Worm (Caenorhabditis elegans) whole organism, L4 larva: ENCODE results near the gene C25G6.3.

Source experiments
- D1046.2 ChIP-seq: fragments of 200-800 bp; sonication (Bioruptor generic); IDR thresholded peaks from 2 replicates; pipeline ENCODE4 v1.3.6; 2022; ENCODE audit warnings: missing genetic modification characterization, missing compliant biosample characterization
- F10B5.3 ChIP-seq: sonication (generic microtip); optimal IDR thresholded peaks from 2 replicates; lab custom pipeline; 2016; ENCODE audit warnings: mild to moderate bottlenecking, missing genetic modification characterization, missing compliant biosample characterization
- T20F7.1 ChIP-seq: fragments of 200-800 bp; sonication (Bioruptor generic); optimal IDR thresholded peaks from 2 replicates; lab custom pipeline; 2018; ENCODE audit warnings: mild to moderate bottlenecking, missing genetic modification characterization, missing compliant biosample characterization
- Y105C5A.15 ChIP-seq: fragments of 200-800 bp; sonication (Bioruptor generic); IDR thresholded peaks from 2 replicates; pipeline ENCODE4 v1.3.6; 2022; ENCODE audit warnings: missing genetic modification characterization, missing compliant biosample characterization
- Y75B8A.6 ChIP-seq: fragments of 200-800 bp; sonication (Bioruptor generic); IDR thresholded peaks from 2 replicates; pipeline ENCODE4 v1.3.6; 2022; ENCODE audit warnings: missing genetic modification reagents, missing genetic modification characterization, missing compliant biosample characterization
- ZK546.5 ChIP-seq, 2 experiments: sonication (generic microtip); optimal IDR thresholded peaks; 2 replicates each; lab custom pipeline; 2017; ENCODE audit warnings: missing biosample characterization in 2 of 2, missing genetic modification characterization in 2 of 2
- arid-1 ChIP-seq: fragments of 200-800 bp; sonication (Bioruptor generic); conservative IDR thresholded peaks from 2 replicates; pipeline ENCODE4 v1.3.6; 2022; ENCODE audit warnings: missing genetic modification reagents, missing genetic modification characterization, missing compliant biosample characterization
- daf-16 ChIP-seq, 3 experiments: sonication (generic microtip); optimal IDR thresholded peaks; 2 replicates each; lab custom pipeline; 2016 to 2017; ENCODE audit warnings: missing genetic modification characterization in 3 of 3, missing genetic modification reagents in 3 of 3, mild to moderate bottlenecking in 2 of 3, missing compliant biosample characterization in 2 of 3, missing biosample characterization in 1 of 3, moderate library complexity in 1 of 3
- dmd-6 ChIP-seq: fragments of 200-800 bp; sonication (Bioruptor generic); IDR thresholded peaks from 2 replicates; pipeline ENCODE4 v1.3.6; 2022; ENCODE audit warnings: missing genetic modification reagents, missing genetic modification characterization, missing compliant biosample characterization
- dve-1 ChIP-seq: sonication (generic microtip); optimal IDR thresholded peaks from 2 replicates; lab custom pipeline; 2017; ENCODE audit warnings: antibody characterized with exemption, mild to moderate bottlenecking, missing genetic modification characterization, missing compliant biosample characterization; ENCODE audit not compliant: insufficient read depth
- fkh-10 ChIP-seq: fragments of 150-350 bp; optimal IDR thresholded peaks from 2 replicates; lab custom pipeline; 2014; ENCODE audit warnings: missing biosample characterization, missing genetic modification reagents, missing genetic modification characterization
- gei-8 ChIP-seq: fragments of 200-800 bp; sonication (Bioruptor generic); optimal IDR thresholded peaks from 2 replicates; lab custom pipeline; 2018; ENCODE audit warnings: mild to moderate bottlenecking, missing genetic modification characterization, missing compliant biosample characterization
- hlh-11 ChIP-seq: fragments of 200-800 bp; sonication (Bioruptor generic); optimal IDR thresholded peaks from 2 replicates; lab custom pipeline; 2018; ENCODE audit warnings: mild to moderate bottlenecking, missing genetic modification characterization, missing compliant biosample characterization
- hlh-30 ChIP-seq: sonication (generic microtip); optimal IDR thresholded peaks from 2 replicates; lab custom pipeline; 2017; ENCODE audit warnings: antibody characterized with exemption, mild to moderate bottlenecking, missing genetic modification characterization, missing compliant biosample characterization; ENCODE audit not compliant: insufficient read depth
- hmg-1.1 ChIP-seq: fragments of 200-800 bp; sonication (Bioruptor generic); IDR thresholded peaks from 2 replicates; pipeline ENCODE4 v1.3.6; 2022; ENCODE audit warnings: missing genetic modification reagents, missing genetic modification characterization, missing compliant biosample characterization
- lim-7 ChIP-seq: fragments of 200-800 bp; sonication (Bioruptor generic); IDR thresholded peaks from 2 replicates; pipeline ENCODE4 v1.3.6; 2022; ENCODE audit warnings: missing genetic modification characterization, missing compliant biosample characterization
- lin-1 ChIP-seq: fragments of 200-800 bp; sonication (Bioruptor generic); IDR thresholded peaks from 2 replicates; pipeline ENCODE4 v1.3.6; 2022; ENCODE audit warnings: missing genetic modification reagents, missing genetic modification characterization, missing compliant biosample characterization
- lin-38 ChIP-seq: fragments of 200-800 bp; sonication (Bioruptor generic); IDR thresholded peaks from 2 replicates; pipeline ENCODE4 v1.3.6; 2022; ENCODE audit warnings: missing genetic modification reagents, missing genetic modification characterization, missing compliant biosample characterization
- lir-3 ChIP-seq: sonication (generic microtip); optimal IDR thresholded peaks from 2 replicates; lab custom pipeline; 2016; ENCODE audit warnings: mild to moderate bottlenecking, missing genetic modification characterization, missing compliant biosample characterization
- lsy-2 ChIP-seq, 2 experiments: fragments of 150-350 bp in 1 of 2; sonication (generic microtip) in 1 of 2; optimal IDR thresholded peaks; 2 replicates each; lab custom pipeline; 2014 to 2017; ENCODE audit warnings: missing biosample characterization in 2 of 2, missing genetic modification characterization in 2 of 2
- madf-5 ChIP-seq, 2 experiments: fragments of 200-800 bp; sonication (Bioruptor generic); IDR thresholded peaks; 2 replicates each; pipeline ENCODE4 v1.3.6; 2022; ENCODE audit warnings: missing compliant biosample characterization in 2 of 2, missing genetic modification characterization in 2 of 2
- mdl-1 ChIP-seq, 2 experiments: fragments of 150-350 bp in 1 of 2; sonication (generic microtip) in 1 of 2; optimal IDR thresholded peaks; 2 replicates each; lab custom pipeline; 2014 to 2017; ENCODE audit warnings: missing biosample characterization in 2 of 2, missing genetic modification characterization in 2 of 2
- mdt-29 ChIP-seq: fragments of 200-800 bp; sonication (Bioruptor generic); IDR thresholded peaks from 2 replicates; pipeline ENCODE4 v1.3.6; 2022; ENCODE audit warnings: missing genetic modification reagents, missing genetic modification characterization, missing compliant biosample characterization
- mep-1 ChIP-seq: fragments of 150-350 bp; sonication (generic microtip); optimal IDR thresholded peaks from 3 replicates; lab custom pipeline; 2014; ENCODE audit warnings: missing biosample characterization, missing genetic modification characterization
- mxl-3 ChIP-seq: fragments of 200-800 bp; sonication (Bioruptor generic); optimal IDR thresholded peaks from 2 replicates; lab custom pipeline; 2018; ENCODE audit warnings: mild to moderate bottlenecking, missing genetic modification characterization, missing compliant biosample characterization
- nhr-10 ChIP-seq: fragments of 150-350 bp; optimal IDR thresholded peaks from 2 replicates; lab custom pipeline; 2014; ENCODE audit warnings: missing biosample characterization, missing genetic modification characterization
- nhr-111 ChIP-seq: fragments of 200-800 bp; sonication (Bioruptor generic); optimal IDR thresholded peaks from 2 replicates; lab custom pipeline; 2018; ENCODE audit warnings: mild to moderate bottlenecking, missing genetic modification characterization, missing compliant biosample characterization
- nhr-25 ChIP-seq: sonication (generic microtip); optimal IDR thresholded peaks from 2 replicates; lab custom pipeline; 2017; ENCODE audit warnings: missing genetic modification characterization, mild to moderate bottlenecking, missing compliant biosample characterization, antibody characterized with exemption, moderate library complexity, borderline replicate concordance; ENCODE audit not compliant: insufficient read depth
- nhr-28 ChIP-seq: fragments of 150-350 bp; optimal IDR thresholded peaks from 2 replicates; lab custom pipeline; 2014; ENCODE audit warnings: missing biosample characterization, missing genetic modification characterization
- nhr-41 ChIP-seq: fragments of 200-800 bp; sonication (Bioruptor generic); IDR thresholded peaks from 2 replicates; pipeline ENCODE4 v1.3.6; 2022; ENCODE audit warnings: missing genetic modification reagents, missing genetic modification characterization, missing compliant biosample characterization
- nhr-42 ChIP-seq: fragments of 200-800 bp; sonication (Bioruptor generic); IDR thresholded peaks from 2 replicates; pipeline ENCODE4 v1.3.6; 2022; ENCODE audit warnings: missing genetic modification characterization, missing compliant biosample characterization
- nhr-48 ChIP-seq: sonication (generic microtip); optimal IDR thresholded peaks from 2 replicates; lab custom pipeline; 2016; ENCODE audit warnings: mild to moderate bottlenecking, missing genetic modification characterization, missing compliant biosample characterization
- nhr-6 ChIP-seq: fragments of 150-350 bp; optimal IDR thresholded peaks from 2 replicates; lab custom pipeline; 2014; ENCODE audit warnings: missing biosample characterization, missing genetic modification characterization
- nhr-76 ChIP-seq: fragments of 150-350 bp; optimal IDR thresholded peaks from 2 replicates; lab custom pipeline; 2014; ENCODE audit warnings: missing biosample characterization, missing genetic modification characterization
- nhr-77 ChIP-seq: fragments of 150-350 bp; optimal IDR thresholded peaks from 2 replicates; lab custom pipeline; 2014; ENCODE audit warnings: missing biosample characterization, missing genetic modification characterization
- pha-4 ChIP-seq, 2 experiments: fragments of 150-350 bp in 1 of 2; fragments of 200-800 bp in 1 of 2; sonication (Bioruptor generic) in 1 of 2; IDR thresholded peaks in 1 of 2; optimal IDR thresholded peaks in 1 of 2; 2 replicates each; pipeline versions ENCODE4 v1.3.6 to Lab custom; 2014 to 2022; ENCODE audit warnings: missing genetic modification characterization in 2 of 2, missing genetic modification reagents in 2 of 2, missing biosample characterization in 1 of 2, missing compliant biosample characterization in 1 of 2
- php-3 ChIP-seq: fragments of 200-800 bp; sonication (Bioruptor generic); IDR thresholded peaks from 2 replicates; pipeline ENCODE4 v1.3.6; 2022; ENCODE audit warnings: missing genetic modification reagents, missing genetic modification characterization, missing compliant biosample characterization
- pqm-1 ChIP-seq: sonication (generic microtip); optimal IDR thresholded peaks from 2 replicates; lab custom pipeline; 2017; ENCODE audit warnings: missing biosample characterization, missing genetic modification characterization
- tra-1 ChIP-seq: fragments of 200-800 bp; sonication (Bioruptor generic); IDR thresholded peaks from 2 replicates; pipeline ENCODE4 v1.3.6; 2022; ENCODE audit warnings: missing genetic modification reagents, missing genetic modification characterization, missing compliant biosample characterization

The C25G6.3 gene

DNA sequence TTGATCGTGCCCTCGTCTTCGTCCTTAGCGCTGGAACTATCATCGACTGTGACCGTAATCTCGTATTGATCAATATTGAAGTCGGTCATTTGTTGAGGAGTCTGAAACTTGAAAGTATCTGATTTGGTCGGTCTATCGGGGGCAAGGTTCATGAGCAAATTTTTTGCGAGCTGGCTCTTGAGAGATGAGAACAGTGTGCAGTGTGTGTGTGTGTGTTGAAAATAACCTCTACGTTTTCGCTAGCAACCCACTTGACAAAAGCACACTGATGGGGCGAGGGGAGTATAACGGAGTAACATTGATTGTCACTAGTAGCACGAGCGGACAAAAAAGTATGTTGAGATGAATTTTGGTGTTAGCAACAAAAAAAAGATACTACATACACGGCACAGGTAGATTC is at the start of gene C25G6.3:
Gene C25G6.3 (minus strand): TSS at position 101 of the 400 bp plus-strand sequence.
- TF ChIP-seq arid-1 (GFP tag; lab: Robert Waterston, UW) (no peak), lin-38 (no peak), hmg-1.1 (GFP tag; lab: Robert Waterston, UW) (no peak), madf-5 (GFP tag; IDR thresholded peaks at IDR 0.05; lab: Robert Waterston, UW) (no peak), Y75B8A.6 (GFP tag; lab: Robert Waterston, UW) (no peak), nhr-42 (GFP tag; lab: Robert Waterston, UW) (no peak), pha-4 (GFP tag; IDR thresholded peaks at IDR 0.05; lab: Robert Waterston, UW) (no peak), pha-4 (tag; optimal IDR thresholded peaks at IDR 0.05; lab: Kevin White, UChicago) (no peak), gei-8 (no peak), lir-3 (tag; lab: Kevin White, UChicago) (no peak), mdl-1 (tag; optimal IDR thresholded peaks at IDR 0.05; lab: Kevin White, UChicago) (no peak), ZK546.5 (tag; optimal IDR thresholded peaks at IDR 0.05; lab: Kevin White, UChicago) (no peak)

DNA sequence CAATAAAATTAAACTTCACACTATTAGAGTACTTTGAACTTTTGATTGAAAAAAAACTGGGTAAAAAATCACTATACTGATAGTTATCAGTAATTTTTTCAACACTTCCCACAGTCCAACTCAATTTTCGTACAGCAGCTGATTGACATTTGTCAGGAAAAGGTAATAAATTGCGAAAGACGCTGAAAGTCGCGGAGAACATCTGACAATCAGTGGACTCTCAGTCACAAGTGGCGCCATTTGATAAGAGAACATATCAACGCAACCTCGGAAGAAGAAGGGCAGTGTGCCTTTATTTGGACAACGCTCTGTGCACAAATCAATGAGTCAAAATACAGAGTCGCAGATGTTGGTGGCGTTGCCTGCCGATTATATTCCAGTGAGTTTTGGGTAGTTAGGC is 33.8 kb upstream of the C25G6.3 start, which contains the start of gene C52B11.5:
Gene C52B11.5 (plus strand): TSS at position 250 of the 400 bp plus-strand sequence.
- TF ChIP-seq nhr-10, result peak; percentile 49
- TF ChIP-seq daf-16 (GFP tag; optimal IDR thresholded peaks at IDR 0.05; lab: Kevin White, UChicago), result peak in 1 of 2 experiments; percentile 35
- TF ChIP-seq daf-16 (tag; optimal IDR thresholded peaks at IDR 0.05; lab: Kevin White, UChicago), result peak; percentile 87
- TF ChIP-seq nhr-25 (tag; lab: Kevin White, UChicago), result no peak
- TF ChIP-seq dmd-6 (GFP tag; lab: Robert Waterston, UW), result peak; percentile 95
- TF ChIP-seq nhr-6 (tag; lab: Kevin White, UChicago), result peak; percentile 48
- TF ChIP-seq nhr-76 (tag; lab: Kevin White, UChicago), result no peak
- peak; percentile 57 for TF ChIP-seq T20F7.1
- TF ChIP-seq hlh-11 (tag; lab: Kevin White, UChicago), result peak; percentile 97
- peak; percentile 88; the same call in 1 of the 2 replicates for TF ChIP-seq lin-1 (GFP tag; lab: Robert Waterston, UW)
- TF ChIP-seq nhr-111 (GFP tag; lab: Kevin White, UChicago), result no peak
- TF ChIP-seq F10B5.3 (tag; lab: Kevin White, UChicago), result no peak
- TF ChIP-seq mep-1, result peak; percentile 57
- TF ChIP-seq hlh-30 (tag; lab: Kevin White, UChicago), result peak; percentile 71
- TF ChIP-seq fkh-10 (GFP tag; lab: Kevin White, UChicago), result no peak
- TF ChIP-seq nhr-48, result peak; percentile 83
- TF ChIP-seq nhr-41 (GFP tag; lab: Robert Waterston, UW), result peak; percentile 82
- TF ChIP-seq Y75B8A.6 (GFP tag; lab: Robert Waterston, UW), result no peak
- 0 out of 2 replicates have a peak, but pooled peaks have one; percentile 31 for TF ChIP-seq Y105C5A.15
- peak; percentile 81 for TF ChIP-seq tra-1 (GFP tag; lab: Robert Waterston, UW)
- TF ChIP-seq mxl-3 (GFP tag; lab: Kevin White, UChicago), result peak; percentile 48
- peak; percentile 99 for TF ChIP-seq pqm-1 (tag; lab: Kevin White, UChicago)
- peak; percentile 79 for TF ChIP-seq nhr-77
- peak; percentile 80 for TF ChIP-seq nhr-28 (tag; lab: Kevin White, UChicago)
- TF ChIP-seq mdt-29 (GFP tag; lab: Robert Waterston, UW), result peak; percentile 71
- peak; percentile 90 for TF ChIP-seq dve-1 (tag; lab: Kevin White, UChicago)
- TF ChIP-seq php-3 (GFP tag; lab: Robert Waterston, UW), result peak; percentile 96

DNA sequence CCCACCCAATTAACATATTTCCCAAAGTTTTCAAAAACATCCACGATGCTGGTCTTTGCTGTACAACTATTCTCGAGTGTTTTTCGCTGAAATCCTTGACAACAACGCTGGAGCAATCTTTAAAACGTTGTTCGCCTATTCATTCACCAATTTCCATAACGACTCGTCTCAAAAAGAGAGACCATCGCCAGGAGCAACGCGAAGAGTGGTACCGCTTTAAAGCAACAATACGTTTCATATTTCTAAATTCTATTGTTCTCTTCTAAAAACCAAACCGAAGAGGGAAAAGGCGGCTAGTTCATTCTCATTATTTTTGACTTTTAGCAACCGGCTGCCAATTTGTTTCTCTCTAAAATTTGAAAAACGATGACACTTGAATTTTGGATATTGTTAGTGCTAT is 31.9 kb upstream of the C25G6.3 start, which contains the start of gene C25G6.1:
Gene C25G6.1 (plus strand): TSS at position 301 of the 400 bp plus-strand sequence.
- TF ChIP-seq lsy-2 (tag; optimal IDR thresholded peaks at IDR 0.05; lab: Kevin White, UChicago) (no peak), D1046.2 (GFP tag; lab: Robert Waterston, UW) (no peak), pqm-1 (tag; lab: Kevin White, UChicago) (no peak), lim-7 (GFP tag; lab: Robert Waterston, UW) (no peak)
